Worm (Caenorhabditis elegans): ENCODE results near the gene tsp-17.

tsp-17 gene

ce11 chrX:3711581-3712101, 30.7 kb downstream of the tsp-17 start:
- TF ChIP-seq daf-16 (GFP tag; optimal IDR thresholded peaks at IDR 0.05) (peak in 1 of 2 experiments; percentile 76), daf-16 (tag; optimal IDR thresholded peaks at IDR 0.05) (no peak), hmg-1.1 (GFP tag; IDR thresholded peaks at IDR 0.05) (0 out of 2 replicates have a peak, but pooled peaks have one; percentile 25), unc-62 (GFP tag; optimal IDR thresholded peaks at IDR 0.05 in 1 of 2) (peak in 1 of 2 experiments; percentile 89), unc-62 (tag; optimal IDR thresholded peaks at IDR 0.05) (no peak), lin-39 (tag; optimal IDR thresholded peaks at IDR 0.05) (no peak), ceh-20 (GFP tag; IDR thresholded peaks at IDR 0.05) (0 out of 2 replicates have a peak, but pooled peaks have one; percentile 8)

ce11 chrX:3714797-3715196, 33.8 kb downstream of the tsp-17 start, which contains the start of gene C01C4.2:
C01C4.2 (plus strand) TSS chrX:3715097.
- TF ChIP-seq nhr-25 (tag; optimal IDR thresholded peaks at IDR 0.05; ENCODE audit: borderline replicate concordance, insufficient read depth) (no peak), R02D3.7 (tag; optimal IDR thresholded peaks at IDR 0.05) (no peak), ZK337.2 (GFP tag; IDR thresholded peaks at IDR 0.05) (no peak), dmd-9 (GFP tag; IDR thresholded peaks at IDR 0.05) (0 out of 2 replicates have a peak, but pooled peaks have one; percentile 13)

- TF ChIP-seq dpl-1 (GFP tag; optimal IDR thresholded peaks at IDR 0.05) (no peak), saeg-2 (GFP tag; IDR thresholded peaks at IDR 0.05) (no peak), hlh-30 (tag; optimal IDR thresholded peaks at IDR 0.05; ENCODE audit: insufficient read depth) (no peak), nhr-111 (GFP tag; optimal IDR thresholded peaks at IDR 0.05) (no peak), unc-62 (GFP tag; optimal IDR thresholded peaks at IDR 0.05 in 1 of 2) (peak in 1 of 2 experiments; percentile 93), unc-62 (tag; optimal IDR thresholded peaks at IDR 0.05) (no peak), zip-2 (tag; optimal IDR thresholded peaks at IDR 0.05) (no peak)
These were observed 34.9 kb downstream of the tsp-17 start for ce11 chrX:3715835-3716234.

- 0 out of 2 replicates have a peak, but pooled peaks have one; percentile 36 for TF ChIP-seq Y105C5A.15 (GFP tag; IDR thresholded peaks at IDR 0.05)
- TF ChIP-seq lim-7 (GFP tag; IDR thresholded peaks at IDR 0.05) = peak; percentile 62
- TF ChIP-seq dmd-8 (GFP tag; IDR thresholded peaks at IDR 0.05) = 0 out of 2 replicates have a peak, but pooled peaks have one; percentile 38
- TF ChIP-seq snpc-1.2 (GFP tag; IDR thresholded peaks at IDR 0.05) = peak; percentile 38; the same call in 1 of the 2 replicates
These were observed 41.6 kb downstream of the tsp-17 start for ce11 chrX:3722567-3722966.

ce11 chrX:3725437-3725836, 44.5 kb downstream of the tsp-17 start:
- no peak for TF ChIP-seq nhr-237 (tag; optimal IDR thresholded peaks at IDR 0.05)
- no peak for TF ChIP-seq fos-1 (tag; optimal IDR thresholded peaks at IDR 0.05)
- TF ChIP-seq nhr-6 (tag; optimal IDR thresholded peaks at IDR 0.05) = no peak
- TF ChIP-seq ZK546.5 (tag; optimal IDR thresholded peaks at IDR 0.05) = no peak
- no peak for TF ChIP-seq unc-62 (GFP tag; optimal IDR thresholded peaks at IDR 0.05 in 1 of 2)
- no peak for TF ChIP-seq unc-62 (tag; optimal IDR thresholded peaks at IDR 0.05)
- no peak for TF ChIP-seq tra-1 (GFP tag; IDR thresholded peaks at IDR 0.05)

- TF ChIP-seq T26A8.4 (GFP tag; IDR thresholded peaks at IDR 0.05) (no peak), unc-39 (tag; optimal IDR thresholded peaks at IDR 0.05) (no peak), snpc-4 (tag; optimal IDR thresholded peaks at IDR 0.05) (no peak), D1046.2 (GFP tag; IDR thresholded peaks at IDR 0.05) (no peak), skn-1 (tag; optimal IDR thresholded peaks at IDR 0.05) (no peak), ctbp-1 (GFP tag; IDR thresholded peaks at IDR 0.05) (no peak), nhr-11 (tag; optimal IDR thresholded peaks at IDR 0.05) (no peak), F44E2.7 (GFP tag; IDR thresholded peaks at IDR 0.05) (no peak), nhr-41 (GFP tag; IDR thresholded peaks at IDR 0.05) (no peak), R02D3.7 (tag; optimal IDR thresholded peaks at IDR 0.05) (no peak), snpc-1.2 (GFP tag; IDR thresholded peaks at IDR 0.05) (no peak), fkh-10 (GFP tag; optimal IDR thresholded peaks at IDR 0.05) (no peak), F37D6.2 (tag; optimal IDR thresholded peaks at IDR 0.05) (no peak)
These were observed 46.3 kb downstream of the tsp-17 start, which contains the start of gene nlp-1 for ce11 chrX:3727274-3727673. nlp-1 (plus strand) TSS chrX:3727574.
